Worm (Caenorhabditis elegans): ENCODE measurements around the gene pgap-1.

DNA sequence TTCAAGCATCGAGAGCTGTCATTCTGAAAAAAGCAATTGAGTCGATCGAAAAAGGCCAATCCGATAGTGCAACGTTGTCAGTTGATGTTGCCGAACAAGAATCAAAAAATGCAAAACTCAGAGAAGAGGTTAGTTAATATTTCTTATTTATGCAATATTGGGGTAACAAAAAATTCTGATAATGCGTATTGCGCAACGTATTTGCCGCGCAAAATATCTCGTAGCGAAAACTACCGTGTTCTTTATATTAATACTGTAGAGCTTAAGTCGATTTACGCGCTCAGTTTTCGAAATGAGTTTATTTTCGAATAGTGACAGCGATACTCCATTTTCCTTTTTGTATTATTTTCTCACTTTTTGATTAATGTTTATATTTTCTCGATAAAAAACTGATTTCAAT lies 3.3 kb downstream of the pgap-1 start:
- TF ChIP-seq him-1 (tag; optimal IDR thresholded peaks at IDR 0.05) (no peak), dao-5 (tag; optimal IDR thresholded peaks at IDR 0.05) (no peak)

Data from whole organism, L4/young adult.